Worm (Caenorhabditis elegans): ENCODE data around the gene nhr-1.
A peak's percentile ranks its signal among the peaks of the same experiment; 100 is the strongest.

The nhr-1 gene

ce11 chrX:17479694-17480574 lies 33.9 kb upstream of the nhr-1 start (continued):
- TF ChIP-seq ztf-6 (GFP tag; IDR thresholded peaks at IDR 0.05): no peak
- peak; percentile 64 for TF ChIP-seq egrh-3 (GFP tag; IDR thresholded peaks at IDR 0.05)
- peak; percentile 76 for TF ChIP-seq nhr-80 (tag; optimal IDR thresholded peaks at IDR 0.05)
- TF ChIP-seq nfya-2 (GFP tag; IDR thresholded peaks at IDR 0.05): no peak
- peak; percentile 39 for TF ChIP-seq dpff-1 (tag; optimal IDR thresholded peaks at IDR 0.05)
- no peak for TF ChIP-seq hlh-26 (GFP tag; conservative IDR thresholded peaks at IDR 0.05)
- TF ChIP-seq ceh-79 (tag; optimal IDR thresholded peaks at IDR 0.05): no peak
- no peak for TF ChIP-seq unc-62 (GFP tag; optimal IDR thresholded peaks at IDR 0.05)
- no peak for TF ChIP-seq B0019.2 (GFP tag; conservative IDR thresholded peaks at IDR 0.05)
- no peak for TF ChIP-seq Y79H2A.3 (GFP tag; conservative IDR thresholded peaks at IDR 0.05)
- TF ChIP-seq ztf-25 (GFP tag; IDR thresholded peaks at IDR 0.05): no peak
- no peak for TF ChIP-seq dpl-1 (GFP tag; optimal IDR thresholded peaks at IDR 0.05)
- no peak for TF ChIP-seq hrde-1 (tag; optimal IDR thresholded peaks at IDR 0.05; ENCODE audit: borderline replicate concordance)
- TF ChIP-seq akir-1 (GFP tag; optimal IDR thresholded peaks at IDR 0.05): no peak
- peak; percentile 50 for TF ChIP-seq nhr-90 (tag; optimal IDR thresholded peaks at IDR 0.05)
- peak; percentile 74 for TF ChIP-seq F22D6.2 (tag; optimal IDR thresholded peaks at IDR 0.05)
- TF ChIP-seq Y53G8AR.9 (GFP tag; conservative IDR thresholded peaks at IDR 0.05): 0 out of 2 replicates have a peak, but pooled peaks have one; percentile 51
- TF ChIP-seq tlf-1 (GFP tag; optimal IDR thresholded peaks at IDR 0.05): peak; percentile 65
- 0 out of 2 replicates have a peak, but pooled peaks have one; percentile 29 for TF ChIP-seq Y95B8A.8 (GFP tag; IDR thresholded peaks at IDR 0.05)
- TF ChIP-seq madf-3 (GFP tag; IDR thresholded peaks at IDR 0.05): no peak
- no peak for TF ChIP-seq snpc-1.3 (tag; optimal IDR thresholded peaks at IDR 0.05; ENCODE audit: insufficient read depth)
- peak; percentile 80; the same call in 1 of the 2 replicates for TF ChIP-seq lin-26 (GFP tag; IDR thresholded peaks at IDR 0.05)
- peak; percentile 61 for TF ChIP-seq die-1 (tag; optimal IDR thresholded peaks at IDR 0.05)
- TF ChIP-seq F55B11.4 (tag; optimal IDR thresholded peaks at IDR 0.05; ENCODE audit: borderline replicate concordance, insufficient read depth): no peak
- TF ChIP-seq rcor-1 (GFP tag; IDR thresholded peaks at IDR 0.05): no peak
- TF ChIP-seq ztf-22 (GFP tag; optimal IDR thresholded peaks at IDR 0.05): peak; percentile 82
- TF ChIP-seq him-1 (tag; optimal IDR thresholded peaks at IDR 0.05): no peak
- no peak for TF ChIP-seq T26A5.8 (tag; optimal IDR thresholded peaks at IDR 0.05)
- TF ChIP-seq let-526 (GFP tag; IDR thresholded peaks at IDR 0.05): peak; percentile 32; the same call in 1 of the 2 replicates
- TF ChIP-seq F33H1.4 (GFP tag; IDR thresholded peaks at IDR 0.05): no peak
- TF ChIP-seq egl-44 (GFP tag; IDR thresholded peaks at IDR 0.05): peak; percentile 7; the same call in 1 of the 2 replicates
- 0 out of 2 replicates have a peak, but pooled peaks have one; percentile 6 for TF ChIP-seq F37B4.10 (GFP tag; IDR thresholded peaks at IDR 0.05)
- TF ChIP-seq ztf-3 (GFP tag; optimal IDR thresholded peaks at IDR 0.05): peak; percentile 63
- TF ChIP-seq atf-7 (tag; optimal IDR thresholded peaks at IDR 0.05): peak; percentile 89
- peak; percentile 85 for TF ChIP-seq repo-1 (tag; optimal IDR thresholded peaks at IDR 0.05)
- TF ChIP-seq Y53F4B.3 (GFP tag; IDR thresholded peaks at IDR 0.05): no peak
- peak; percentile 81 for TF ChIP-seq gei-17 (GFP tag; optimal IDR thresholded peaks at IDR 0.05)
- TF ChIP-seq fkh-3 (tag; optimal IDR thresholded peaks at IDR 0.05): no peak
- TF ChIP-seq ztf-18 (tag; optimal IDR thresholded peaks at IDR 0.05): peak; percentile 35
- no peak for TF ChIP-seq rpc-1 (optimal IDR thresholded peaks at IDR 0.05)
- no peak for TF ChIP-seq rpc-1 (tag; optimal IDR thresholded peaks at IDR 0.05)
- no peak for TF ChIP-seq ztf-28 (GFP tag; IDR thresholded peaks at IDR 0.05)
- TF ChIP-seq snpc-4 (GFP tag; optimal IDR thresholded peaks at IDR 0.05): peak; percentile 24
- TF ChIP-seq snpc-4 (tag; optimal IDR thresholded peaks at IDR 0.05): peak in 3 of 4 experiments; percentile 23 to 49 (median 49)
- peak; percentile 68 for TF ChIP-seq ama-1 (optimal IDR thresholded peaks at IDR 0.05)
- no peak for TF ChIP-seq ama-1 (GFP tag; optimal IDR thresholded peaks at IDR 0.05)
- TF ChIP-seq madf-8 (GFP tag; conservative IDR thresholded peaks at IDR 0.05): no peak
- TF ChIP-seq nhr-27 (tag; optimal IDR thresholded peaks at IDR 0.05): peak; percentile 34
